Fruit fly (Drosophila melanogaster): ENCODE results near the gene CG2614.

- TF ChIP-seq insv (optimal IDR thresholded peaks at IDR 0.05), result no peak
- no peak for TF ChIP-seq ttk (optimal IDR thresholded peaks at IDR 0.05)
These were observed 19.6 kb downstream of the CG2614 start, which contains the start of the genes CG31678 and IKKepsilon for dm6 chr2L:20675875-20676274.

Measured in Kc167 (cell line).